Worm (Caenorhabditis elegans): ENCODE results near the gene cest-17.

Gene cest-17

ce11 chrV:8185737-8186136, 17.4 kb upstream of the cest-17 start, which contains the start of gene F20D6.2:
Gene F20D6.2, plus strand, starts transcription at chrV:8186037.
- TF ChIP-seq M03D4.4 (tag; optimal IDR thresholded peaks at IDR 0.05) (no peak), nhr-2 (tag; optimal IDR thresholded peaks at IDR 0.05) (no peak), unc-120 (tag; optimal IDR thresholded peaks at IDR 0.05; ENCODE audit: poor library complexity, severe bottlenecking) (no peak), elt-1 (tag; optimal IDR thresholded peaks at IDR 0.05; ENCODE audit: borderline replicate concordance, insufficient read depth) (no peak), snpc-4 (tag; optimal IDR thresholded peaks at IDR 0.05) (no peak)

DNA sequence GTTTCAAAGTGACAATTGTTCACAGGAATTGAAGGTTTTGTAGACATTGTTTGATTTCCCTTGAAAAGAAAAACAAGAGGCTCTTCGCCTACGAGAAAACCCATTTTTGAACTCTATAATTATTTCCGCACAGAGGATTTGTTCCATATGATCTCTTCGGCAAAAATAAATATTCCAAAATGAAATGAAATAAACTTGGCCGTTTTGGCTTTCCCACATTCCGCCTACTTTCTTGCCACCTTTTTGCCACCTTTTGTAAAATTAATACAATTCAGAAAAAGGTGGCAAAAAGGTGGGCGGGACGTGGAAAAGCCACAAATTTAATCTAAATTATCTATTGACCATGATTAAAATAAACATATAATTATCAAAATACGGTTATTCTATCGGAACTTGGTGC, 14.7 kb upstream of the cest-17 start, which contains the start of gene F20D6.15:
TSS of gene F20D6.15 (minus strand) at position 47 of the 400 bp plus-strand sequence.
- TF ChIP-seq sem-2 (GFP tag; optimal IDR thresholded peaks at IDR 0.05) (no peak), elt-1 (tag; optimal IDR thresholded peaks at IDR 0.05; ENCODE audit: borderline replicate concordance, insufficient read depth) (no peak), ceh-39 (tag; optimal IDR thresholded peaks at IDR 0.05) (no peak)

ce11 chrV:8190016-8190415, 13.1 kb upstream of the cest-17 start, which contains the start of gene F20D6.12:
Gene F20D6.12, minus strand, starts transcription at chrV:8190116.
- TF ChIP-seq sptf-1 (tag; optimal IDR thresholded peaks at IDR 0.05) (no peak), elt-1 (tag; optimal IDR thresholded peaks at IDR 0.05; ENCODE audit: borderline replicate concordance, insufficient read depth) (no peak), lsy-2 (tag; optimal IDR thresholded peaks at IDR 0.05) (no peak), blmp-1 (tag; optimal IDR thresholded peaks at IDR 0.05) (no peak)

DNA sequence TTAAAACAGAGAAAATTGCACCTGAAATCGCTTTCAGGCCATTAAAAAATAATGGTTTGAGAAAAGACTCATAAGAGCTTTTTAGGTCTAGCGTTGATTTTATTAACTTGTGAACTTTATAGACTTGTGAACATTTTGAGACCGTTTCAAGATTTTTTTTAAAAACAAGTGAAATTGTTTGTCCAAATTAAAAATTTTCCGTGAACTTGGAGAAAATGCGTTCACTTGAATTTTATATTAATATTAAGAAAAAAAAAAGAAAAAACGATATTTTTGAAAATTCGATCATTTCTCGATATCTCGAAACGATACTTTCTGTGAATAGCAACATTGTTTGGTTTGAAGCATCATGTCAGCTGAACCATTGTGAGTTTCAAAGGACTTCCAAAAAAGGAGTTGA, 12.7 kb upstream of the cest-17 start, which contains the start of gene F20D6.1:
TSS of gene F20D6.1 (plus strand) at position 301 of the 400 bp plus-strand sequence.
- no peak for TF ChIP-seq M03D4.4 (tag; optimal IDR thresholded peaks at IDR 0.05)
- no peak for TF ChIP-seq mls-2 (tag; optimal IDR thresholded peaks at IDR 0.05)
- no peak for TF ChIP-seq ztf-11 (tag; optimal IDR thresholded peaks at IDR 0.05)
- no peak for TF ChIP-seq bed-3 (GFP tag; optimal IDR thresholded peaks at IDR 0.05)
- no peak for TF ChIP-seq hlh-1 (tag; optimal IDR thresholded peaks at IDR 0.05)
- no peak for TF ChIP-seq zip-8 (tag; optimal IDR thresholded peaks at IDR 0.05)
- TF ChIP-seq pha-4 (tag; optimal IDR thresholded peaks at IDR 0.05) = no peak

- no peak for TF ChIP-seq ztf-11 (tag; optimal IDR thresholded peaks at IDR 0.05)
- peak; percentile 77 for TF ChIP-seq unc-62 (GFP tag; optimal IDR thresholded peaks at IDR 0.05)
- peak; percentile 91 for TF ChIP-seq hlh-1 (tag; optimal IDR thresholded peaks at IDR 0.05)
- TF ChIP-seq M03D4.4 (tag; optimal IDR thresholded peaks at IDR 0.05) = no peak
- peak; percentile 62 for TF ChIP-seq unc-120 (tag; optimal IDR thresholded peaks at IDR 0.05; ENCODE audit: poor library complexity, severe bottlenecking)
These were observed 7.2 kb upstream of the cest-17 start, which contains the start of gene F20D6.10 for ce11 chrV:8195889-8196418. Gene F20D6.10, minus strand, starts transcription at chrV:8195939.

- TF ChIP-seq drap-1 (GFP tag; optimal IDR thresholded peaks at IDR 0.05) (no peak), flh-1 (GFP tag; optimal IDR thresholded peaks at IDR 0.05) (no peak), bed-3 (GFP tag; optimal IDR thresholded peaks at IDR 0.05) (no peak), ztf-11 (tag; optimal IDR thresholded peaks at IDR 0.05) (no peak), nhr-237 (tag; optimal IDR thresholded peaks at IDR 0.05) (no peak), ceh-83 (GFP tag; optimal IDR thresholded peaks at IDR 0.05) (no peak), nhr-12 (tag; optimal IDR thresholded peaks at IDR 0.05) (no peak), lin-13 (tag; optimal IDR thresholded peaks at IDR 0.05) (no peak), ceh-39 (tag; optimal IDR thresholded peaks at IDR 0.05) (no peak), cnd-1 (tag; optimal IDR thresholded peaks at IDR 0.05) (no peak), unc-62 (GFP tag; optimal IDR thresholded peaks at IDR 0.05) (no peak), mls-2 (tag; optimal IDR thresholded peaks at IDR 0.05) (no peak), nhr-76 (tag; optimal IDR thresholded peaks at IDR 0.05) (no peak), lin-32 (GFP tag; optimal IDR thresholded peaks at IDR 0.05) (no peak), sem-2 (GFP tag; optimal IDR thresholded peaks at IDR 0.05) (no peak), lsy-2 (tag; optimal IDR thresholded peaks at IDR 0.05) (no peak), pha-4 (tag; optimal IDR thresholded peaks at IDR 0.05) (no peak)
These were observed 6.1 kb upstream of the cest-17 start for ce11 chrV:8196993-8197392.

ce11 chrV:8198994-8199393, 4.1 kb upstream of the cest-17 start, which contains the start of gene F20D6.11:
Gene F20D6.11, minus strand, starts transcription at chrV:8199094.
- TF ChIP-seq flh-1 (GFP tag; optimal IDR thresholded peaks at IDR 0.05) = no peak
- TF ChIP-seq ham-2 (GFP tag; optimal IDR thresholded peaks at IDR 0.05) = no peak
- TF ChIP-seq drap-1 (GFP tag; optimal IDR thresholded peaks at IDR 0.05) = no peak
- no peak for TF ChIP-seq ceh-83 (GFP tag; optimal IDR thresholded peaks at IDR 0.05)
- no peak for TF ChIP-seq ceh-43 (GFP tag; optimal IDR thresholded peaks at IDR 0.05)
- no peak for TF ChIP-seq hlh-1 (tag; optimal IDR thresholded peaks at IDR 0.05)
